Worm (Caenorhabditis elegans): ENCODE data around the gene saps-1.

ce11 chrII:11302591-11302990, 5.1 kb downstream of the saps-1 start, which contains the start of gene samp-1:
- no peak for TF ChIP-seq fkh-8 (tag; optimal IDR thresholded peaks at IDR 0.05)
- no peak for TF ChIP-seq mep-1 (tag; optimal IDR thresholded peaks at IDR 0.05)
- TF ChIP-seq aly-2 (tag; optimal IDR thresholded peaks at IDR 0.05): no peak
- TF ChIP-seq ceh-82 (tag; optimal IDR thresholded peaks at IDR 0.05): no peak
- no peak for TF ChIP-seq snpc-4 (tag; optimal IDR thresholded peaks at IDR 0.05)
- no peak for TF ChIP-seq lsy-2 (tag; optimal IDR thresholded peaks at IDR 0.05)
- TF ChIP-seq lin-13 (GFP tag; optimal IDR thresholded peaks at IDR 0.05): no peak
- TF ChIP-seq tbx-2 (tag; optimal IDR thresholded peaks at IDR 0.05): no peak
- TF ChIP-seq lin-39 (tag; optimal IDR thresholded peaks at IDR 0.05): no peak
- TF ChIP-seq nhr-11 (tag; optimal IDR thresholded peaks at IDR 0.05): no peak
- no peak for TF ChIP-seq ama-1 (optimal IDR thresholded peaks at IDR 0.05)
- TF ChIP-seq pag-3 (tag; optimal IDR thresholded peaks at IDR 0.05; ENCODE audit: borderline replicate concordance, insufficient read depth): no peak
- no peak for TF ChIP-seq skn-1 (tag; optimal IDR thresholded peaks at IDR 0.05)

All from whole organism, L1 larva.